Worm (Caenorhabditis elegans) whole organism, L4 larva: ENCODE measurements around the gene srh-199.

Experiments used
- ama-1 ChIP-seq: fragments of 150-350 bp; optimal IDR thresholded peaks from 2 replicates; lab custom pipeline; 2014; ENCODE audit warnings: inconsistent platforms, mixed read lengths
- ceh-82 ChIP-seq: sonication (generic microtip); optimal IDR thresholded peaks from 2 replicates; lab custom pipeline; 2017; ENCODE audit warnings: missing biosample characterization, missing genetic modification characterization
- egl-27 ChIP-seq: sonication (generic microtip); optimal IDR thresholded peaks from 3 replicates; lab custom pipeline; 2017; ENCODE audit warnings: missing biosample characterization, missing genetic modification reagents, missing genetic modification characterization
- fkh-10 ChIP-seq: fragments of 150-350 bp; optimal IDR thresholded peaks from 2 replicates; lab custom pipeline; 2014; ENCODE audit warnings: missing biosample characterization, missing genetic modification reagents, missing genetic modification characterization
- nhr-28 ChIP-seq: fragments of 150-350 bp; optimal IDR thresholded peaks from 2 replicates; lab custom pipeline; 2014; ENCODE audit warnings: missing biosample characterization, missing genetic modification characterization
- sdz-12 ChIP-seq: fragments of 200-800 bp; sonication (Bioruptor generic); optimal IDR thresholded peaks from 2 replicates; lab custom pipeline; 2018; ENCODE audit warnings: mild to moderate bottlenecking, missing genetic modification characterization, missing compliant biosample characterization
- zip-11 ChIP-seq: fragments of 200-800 bp; sonication (Bioruptor generic); IDR thresholded peaks from 2 replicates; pipeline ENCODE4 v1.3.6; 2022; ENCODE audit warnings: missing genetic modification characterization, missing compliant biosample characterization
- ztf-11 ChIP-seq: fragments of 150-350 bp; optimal IDR thresholded peaks from 2 replicates; lab custom pipeline; 2014; ENCODE audit warnings: missing biosample characterization, missing genetic modification characterization

DNA sequence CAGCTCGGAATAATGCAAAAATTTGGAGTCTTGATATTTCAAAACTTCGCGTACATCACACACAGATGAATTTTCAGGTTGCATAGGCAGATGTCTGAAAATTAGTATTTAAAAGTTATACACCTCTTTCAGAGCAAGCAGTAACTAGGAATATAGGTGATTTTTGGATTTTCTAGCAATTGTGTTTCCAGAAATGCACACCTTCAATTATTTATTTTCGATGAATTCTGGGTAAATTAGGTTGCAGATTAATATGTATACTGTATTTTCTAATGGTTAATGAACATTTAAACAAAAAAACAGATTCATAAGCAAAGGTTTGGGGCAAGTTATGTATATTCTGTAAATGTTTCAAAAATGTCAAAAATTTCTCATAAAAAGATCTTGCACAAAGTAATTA lies 10.3 kb downstream of the srh-199 start, which contains the start of gene srab-25:
- TF ChIP-seq fkh-10 (GFP tag; lab: Kevin White, UChicago), result no peak
- no peak for TF ChIP-seq egl-27 (tag; lab: Kevin White, UChicago)
- TF ChIP-seq nhr-28 (tag; lab: Kevin White, UChicago), result no peak
- no peak for TF ChIP-seq ama-1 (lab: Kevin White, UChicago)
- TF ChIP-seq zip-11 (GFP tag; lab: Robert Waterston, UW), result no peak
- no peak for TF ChIP-seq ztf-11 (tag; lab: Kevin White, UChicago)
- TF ChIP-seq sdz-12 (GFP tag; lab: Kevin White, UChicago), result no peak
- TF ChIP-seq ceh-82 (tag; lab: Kevin White, UChicago), result no peak
